Fruit fly (Drosophila melanogaster) whole organism, prepupa: ENCODE results near the gene CG43131.

Experiments
- CG31627 ChIP-seq: fragments of 200-800 bp; sonication (Bioruptor generic); optimal IDR thresholded peaks from 3 replicates; lab custom pipeline; 2016; ENCODE audit warnings: missing biosample characterization, missing genetic modification characterization
- CG32006 ChIP-seq: fragments of 200-800 bp; sonication (Bioruptor generic); optimal IDR thresholded peaks from 3 replicates; lab custom pipeline; 2017; ENCODE audit warnings: missing biosample characterization, mild to moderate bottlenecking, missing genetic modification characterization
- Sox102F ChIP-seq: fragments of 200-800 bp; sonication (Bioruptor generic); optimal IDR thresholded peaks from 2 replicates; lab custom pipeline; 2016; ENCODE audit warnings: missing biosample characterization, mild to moderate bottlenecking, missing genetic modification characterization
- achi ChIP-seq: fragments of 200-800 bp; sonication (Bioruptor generic); optimal IDR thresholded peaks from 3 replicates; lab custom pipeline; 2016; ENCODE audit warnings: missing biosample characterization, missing genetic modification characterization
- acj6 ChIP-seq: fragments of 200-800 bp; sonication (Bioruptor generic); optimal IDR thresholded peaks from 3 replicates; lab custom pipeline; 2016; ENCODE audit warnings: missing biosample characterization, missing genetic modification characterization

DNA sequence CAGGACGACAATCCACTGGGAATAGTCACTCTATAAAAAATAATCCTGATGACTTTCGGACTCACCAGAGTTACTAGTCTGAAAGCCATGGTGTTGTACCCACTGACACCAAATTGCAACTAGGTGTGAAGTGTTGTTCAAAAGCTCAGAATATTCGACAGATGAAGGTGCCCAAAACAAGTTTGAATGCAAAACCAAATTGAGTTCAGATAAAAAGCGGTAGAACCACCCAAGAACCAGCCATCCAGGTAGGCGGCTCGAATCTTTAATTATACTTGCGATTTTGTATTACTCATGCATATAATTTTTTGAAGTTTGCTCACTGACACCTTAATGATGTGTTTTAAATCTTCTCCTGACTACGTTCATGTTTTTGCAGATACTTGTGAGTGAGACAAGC lies at the start of gene CG43131:
- TF ChIP-seq achi (no peak), acj6 (no peak), Sox102F (GFP tag; lab: Kevin White, UChicago) (no peak), CG31627 (no peak), CG32006 (GFP tag; lab: Kevin White, UChicago) (no peak)
